Fruit fly (Drosophila melanogaster): ENCODE measurements around the gene CycG.

CycG gene

dm6 chr3R:31612564-31612963 lies at the start of gene CycG:
Gene CycG (minus strand): TSS chr3R:31612664.
- TF ChIP-seq dsx (GFP tag; optimal IDR thresholded peaks at IDR 0.05; ENCODE audit: poor library complexity, severe bottlenecking) (no peak), CG7368 (GFP tag; optimal IDR thresholded peaks at IDR 0.05) (no peak), Blimp-1 (GFP tag; optimal IDR thresholded peaks at IDR 0.05) (no peak), CG15336 (GFP tag; IDR thresholded peaks at IDR 0.05) (no peak), salr (GFP tag; optimal IDR thresholded peaks at IDR 0.05) (no peak), fd85E (GFP tag; optimal IDR thresholded peaks at IDR 0.05) (no peak), CG6792 (GFP tag; optimal IDR thresholded peaks at IDR 0.05) (no peak), CG6163 (GFP tag; IDR thresholded peaks at IDR 0.05) (no peak), CG8319 (GFP tag; optimal IDR thresholded peaks at IDR 0.05) (no peak), Hr38 (GFP tag; optimal IDR thresholded peaks at IDR 0.05) (no peak), lz (GFP tag; optimal IDR thresholded peaks at IDR 0.05) (no peak), vri (GFP tag; optimal IDR thresholded peaks at IDR 0.05) (no peak)

- TF ChIP-seq CG32006 (GFP tag; optimal IDR thresholded peaks at IDR 0.05) (peak; percentile 10), eg (GFP tag; IDR thresholded peaks at IDR 0.05) (no peak), CG10669 (GFP tag; optimal IDR thresholded peaks at IDR 0.05) (peak; percentile 3), pdm3 (GFP tag; optimal IDR thresholded peaks at IDR 0.05) (peak; percentile 3), Eip78C (GFP tag) (peak; percentile 36), net (GFP tag; optimal IDR thresholded peaks at IDR 0.05) (no peak), Smox (GFP tag; optimal IDR thresholded peaks at IDR 0.05) (peak; percentile 2), Sox14 (GFP tag; optimal IDR thresholded peaks at IDR 0.05) (peak; percentile 1), CG4318 (GFP tag; optimal IDR thresholded peaks at IDR 0.05) (no peak), OdsH (GFP tag; optimal IDR thresholded peaks at IDR 0.05) (peak; percentile 26), Hr4 (GFP tag; optimal IDR thresholded peaks at IDR 0.05) (peak; percentile 1), CG15336 (GFP tag; IDR thresholded peaks at IDR 0.05) (peak; percentile 35; the same call in 1 of the 2 replicates), Blimp-1 (GFP tag; optimal IDR thresholded peaks at IDR 0.05) (no peak), lz (GFP tag; optimal IDR thresholded peaks at IDR 0.05) (no peak), Hr39 (GFP tag; optimal IDR thresholded peaks at IDR 0.05) (peak; percentile 12), CG3919 (GFP tag; optimal IDR thresholded peaks at IDR 0.05) (peak; percentile 13)
Observed at dm6 chr3R:31636501-31636900, 24.0 kb upstream of the CycG start.

DNA sequence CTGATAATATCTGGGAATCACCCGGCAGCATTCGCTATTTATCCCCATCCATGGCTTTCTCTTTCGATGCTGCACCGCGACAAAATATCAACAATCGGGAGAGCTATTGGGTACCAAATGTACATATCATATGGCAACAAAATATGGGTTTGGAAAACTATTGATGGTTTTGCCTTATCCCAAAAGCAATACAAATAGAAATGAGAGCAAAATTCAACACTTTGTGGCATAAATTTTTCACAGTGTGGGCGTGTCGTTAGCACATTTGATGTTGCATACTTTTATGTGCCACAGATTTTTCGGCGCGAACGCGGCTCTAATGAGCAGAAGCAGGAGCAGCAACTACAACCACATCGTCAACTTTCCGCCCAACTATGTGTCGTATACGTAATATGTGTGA lies 19.9 kb upstream of the CycG start:
- TF ChIP-seq Eip78C (GFP tag), result peak; percentile 42
- TF ChIP-seq eg (GFP tag; IDR thresholded peaks at IDR 0.05), result no peak
- peak; percentile 41 for TF ChIP-seq Hr4 (GFP tag; optimal IDR thresholded peaks at IDR 0.05)
- TF ChIP-seq CG6854 (GFP tag; optimal IDR thresholded peaks at IDR 0.05), result no peak
- no peak for TF ChIP-seq Eip75B (GFP tag; optimal IDR thresholded peaks at IDR 0.05)
- TF ChIP-seq Met (GFP tag; optimal IDR thresholded peaks at IDR 0.05), result no peak
- peak; percentile 30 for TF ChIP-seq CG32006 (GFP tag; optimal IDR thresholded peaks at IDR 0.05)
- TF ChIP-seq CG15336 (GFP tag; IDR thresholded peaks at IDR 0.05), result 0 out of 2 replicates have a peak, but pooled peaks have one; percentile 18
- no peak for TF ChIP-seq Ets96B (tag; optimal IDR thresholded peaks at IDR 0.05)

- TF ChIP-seq CG6163 (GFP tag; IDR thresholded peaks at IDR 0.05) (no peak), eg (GFP tag; IDR thresholded peaks at IDR 0.05) (no peak), CG34406 (GFP tag; optimal IDR thresholded peaks at IDR 0.05) (no peak), CG6276 (GFP tag; optimal IDR thresholded peaks at IDR 0.05) (no peak), CG3919 (GFP tag; optimal IDR thresholded peaks at IDR 0.05) (peak; percentile 5), CG3032 (tag; optimal IDR thresholded peaks at IDR 0.05) (no peak), topi (GFP tag; optimal IDR thresholded peaks at IDR 0.05) (no peak), Eip93F (GFP tag; optimal IDR thresholded peaks at IDR 0.05) (no peak), pdm3 (GFP tag; optimal IDR thresholded peaks at IDR 0.05) (no peak), dsx (GFP tag; optimal IDR thresholded peaks at IDR 0.05; ENCODE audit: poor library complexity, severe bottlenecking) (no peak), dac (GFP tag; optimal IDR thresholded peaks at IDR 0.05) (no peak), fkh (GFP tag; optimal IDR thresholded peaks at IDR 0.05) (no peak), CG11294 (GFP tag; IDR thresholded peaks at IDR 0.05) (no peak), Gug (GFP tag; IDR thresholded peaks at IDR 0.05) (no peak), svp (GFP tag) (peak; percentile 39), CG8119 (GFP tag; IDR thresholded peaks at IDR 0.05) (no peak), vri (GFP tag; optimal IDR thresholded peaks at IDR 0.05) (no peak), Hr39 (GFP tag; optimal IDR thresholded peaks at IDR 0.05) (no peak), Eip75B (GFP tag; optimal IDR thresholded peaks at IDR 0.05) (no peak), Eip78C (GFP tag) (peak; percentile 35), Hr38 (GFP tag; optimal IDR thresholded peaks at IDR 0.05) (no peak), CG6792 (GFP tag; optimal IDR thresholded peaks at IDR 0.05) (no peak), Met (GFP tag; optimal IDR thresholded peaks at IDR 0.05) (no peak)
Observed at dm6 chr3R:31630376-31630775, 17.9 kb upstream of the CycG start.
